Worm (Caenorhabditis elegans) whole organism, late embryonic: ENCODE results near the gene ZK813.5.

Experiments used
- C08G9.2 ChIP-seq: sonication (generic microtip); optimal IDR thresholded peaks from 2 replicates; lab custom pipeline; 2016; ENCODE audit warnings: mild to moderate bottlenecking, missing genetic modification characterization, moderate library complexity, missing compliant biosample characterization
- C38D4.7 ChIP-seq: fragments of 200-800 bp; sonication (Bioruptor generic); optimal IDR thresholded peaks from 2 replicates; lab custom pipeline; 2018; ENCODE audit warnings: mild to moderate bottlenecking, missing genetic modification characterization, moderate library complexity, missing compliant biosample characterization
- F13H6.1 ChIP-seq: sonication (generic microtip); optimal IDR thresholded peaks from 2 replicates; lab custom pipeline; 2016; ENCODE audit warnings: missing genetic modification characterization, missing compliant biosample characterization
- T23F11.4 ChIP-seq: fragments of 200-800 bp; sonication (Bioruptor generic); optimal IDR thresholded peaks from 2 replicates; lab custom pipeline; 2018; ENCODE audit warnings: mild to moderate bottlenecking, missing genetic modification characterization, missing compliant biosample characterization
- Y22D7AL.16 ChIP-seq: sonication (generic microtip); optimal IDR thresholded peaks from 2 replicates; lab custom pipeline; 2016; ENCODE audit warnings: missing genetic modification characterization, missing compliant biosample characterization
- ahr-1 ChIP-seq: sonication (generic microtip); optimal IDR thresholded peaks from 2 replicates; lab custom pipeline; 2016; ENCODE audit warnings: missing genetic modification characterization, missing compliant biosample characterization
- ama-1 ChIP-seq: fragments of 150-350 bp; optimal IDR thresholded peaks from 2 replicates; lab custom pipeline; 2014
- ceh-18 ChIP-seq: sonication (generic microtip); optimal IDR thresholded peaks from 2 replicates; lab custom pipeline; 2016; ENCODE audit warnings: missing genetic modification characterization, missing compliant biosample characterization
- ceh-19 ChIP-seq: fragments of 200-800 bp; sonication (Bioruptor generic); optimal IDR thresholded peaks from 2 replicates; lab custom pipeline; 2018; ENCODE audit warnings: mild to moderate bottlenecking, missing genetic modification characterization, missing compliant biosample characterization
- ceh-24 ChIP-seq: sonication (generic microtip); optimal IDR thresholded peaks from 2 replicates; lab custom pipeline; 2016; ENCODE audit warnings: mild to moderate bottlenecking, missing genetic modification characterization, missing compliant biosample characterization
- ceh-34 ChIP-seq: sonication (generic microtip); optimal IDR thresholded peaks from 2 replicates; lab custom pipeline; 2016; ENCODE audit warnings: mild to moderate bottlenecking, missing genetic modification characterization, missing compliant biosample characterization
- ceh-45 ChIP-seq: fragments of 200-800 bp; sonication (Bioruptor generic); IDR thresholded peaks from 2 replicates; pipeline ENCODE4 v1.3.6; 2022; ENCODE audit warnings: missing genetic modification reagents, missing genetic modification characterization, missing compliant biosample characterization
- ceh-6 ChIP-seq: fragments of 200-800 bp; sonication (Bioruptor generic); optimal IDR thresholded peaks from 2 replicates; lab custom pipeline; 2018; ENCODE audit warnings: mild to moderate bottlenecking, missing genetic modification characterization, missing compliant biosample characterization
- dmd-4 ChIP-seq: sonication (generic microtip); optimal IDR thresholded peaks from 2 replicates; lab custom pipeline; 2016; ENCODE audit warnings: borderline replicate concordance, missing genetic modification characterization, missing compliant biosample characterization
- dve-1 ChIP-seq: sonication (generic microtip); optimal IDR thresholded peaks from 2 replicates; lab custom pipeline; 2017; ENCODE audit warnings: antibody characterized with exemption, mild to moderate bottlenecking, missing genetic modification characterization, missing compliant biosample characterization
- elt-2 ChIP-seq: sonication (generic microtip); optimal IDR thresholded peaks from 2 replicates; lab custom pipeline; 2016; ENCODE audit warnings: missing genetic modification reagents, missing genetic modification characterization, missing compliant biosample characterization
- elt-4 ChIP-seq: sonication (generic microtip); optimal IDR thresholded peaks from 2 replicates; lab custom pipeline; 2016; ENCODE audit warnings: missing genetic modification characterization, missing compliant biosample characterization
- ets-4 ChIP-seq: sonication (generic microtip); optimal IDR thresholded peaks from 2 replicates; lab custom pipeline; 2016; ENCODE audit warnings: missing genetic modification characterization, missing compliant biosample characterization
- eyg-1 ChIP-seq: sonication (generic microtip); optimal IDR thresholded peaks from 2 replicates; lab custom pipeline; 2016; ENCODE audit warnings: missing genotype, missing genetic modification characterization, missing compliant biosample characterization
- fax-1 ChIP-seq: sonication (generic microtip); optimal IDR thresholded peaks from 2 replicates; lab custom pipeline; 2016; ENCODE audit warnings: missing genotype, missing genetic modification characterization, missing compliant biosample characterization
- fkh-10 ChIP-seq: fragments of 150-350 bp; optimal IDR thresholded peaks from 2 replicates; lab custom pipeline; 2014; ENCODE audit warnings: missing biosample characterization, missing genetic modification reagents, missing genetic modification characterization
- fkh-6 ChIP-seq: sonication (generic microtip); optimal IDR thresholded peaks from 2 replicates; lab custom pipeline; 2016; ENCODE audit warnings: missing genetic modification characterization, missing compliant biosample characterization
- hlh-15 ChIP-seq: sonication (generic microtip); optimal IDR thresholded peaks from 2 replicates; lab custom pipeline; 2016; ENCODE audit warnings: missing genetic modification characterization, missing compliant biosample characterization
- hlh-8 ChIP-seq: sonication (generic microtip); optimal IDR thresholded peaks from 2 replicates; lab custom pipeline; 2016; ENCODE audit warnings: missing genotype, missing genetic modification characterization, missing compliant biosample characterization
- lim-6 ChIP-seq: sonication (generic microtip); optimal IDR thresholded peaks from 2 replicates; lab custom pipeline; 2016; ENCODE audit warnings: missing genetic modification characterization, missing compliant biosample characterization
- lin-11 ChIP-seq: fragments of 200-800 bp; sonication (Bioruptor generic); optimal IDR thresholded peaks from 2 replicates; lab custom pipeline; 2018; ENCODE audit warnings: mild to moderate bottlenecking, missing genetic modification characterization, missing compliant biosample characterization
- nfya-1 ChIP-seq: sonication (generic microtip); optimal IDR thresholded peaks from 2 replicates; lab custom pipeline; 2017; ENCODE audit warnings: missing genetic modification characterization, mild to moderate bottlenecking, missing compliant biosample characterization, antibody characterized with exemption, moderate library complexity
- nhr-11 ChIP-seq: fragments of 150-350 bp; optimal IDR thresholded peaks from 2 replicates; lab custom pipeline; 2014; ENCODE audit warnings: missing biosample characterization, missing genetic modification characterization
- nhr-232 ChIP-seq: sonication (generic microtip); optimal IDR thresholded peaks from 2 replicates; lab custom pipeline; 2016; ENCODE audit warnings: missing genetic modification characterization, missing compliant biosample characterization
- npax-4 ChIP-seq: sonication (generic microtip); optimal IDR thresholded peaks from 2 replicates; lab custom pipeline; 2016; ENCODE audit warnings: missing genetic modification characterization, missing compliant biosample characterization
- pat-9 ChIP-seq: fragments of 200-800 bp; sonication (Bioruptor generic); optimal IDR thresholded peaks from 2 replicates; lab custom pipeline; 2018; ENCODE audit warnings: mild to moderate bottlenecking, missing genetic modification characterization, moderate library complexity, missing compliant biosample characterization
- pax-1 ChIP-seq: fragments of 150-350 bp; optimal IDR thresholded peaks from 2 replicates; lab custom pipeline; 2014; ENCODE audit warnings: missing biosample characterization, missing genetic modification characterization
- pqm-1 ChIP-seq: sonication (generic microtip); optimal IDR thresholded peaks from 2 replicates; lab custom pipeline; 2016; ENCODE audit warnings: missing genetic modification characterization, missing compliant biosample characterization
- rnt-1 ChIP-seq: sonication (generic microtip); optimal IDR thresholded peaks from 2 replicates; lab custom pipeline; 2016; ENCODE audit warnings: missing genetic modification characterization, missing compliant biosample characterization
- sdc-2 ChIP-seq: sonication (generic microtip); optimal IDR thresholded peaks from 2 replicates; lab custom pipeline; 2016; ENCODE audit warnings: missing genotype, missing genetic modification characterization, missing compliant biosample characterization
- sox-2 ChIP-seq: fragments of 200-800 bp; sonication (Bioruptor generic); IDR thresholded peaks from 2 replicates; pipeline ENCODE4 v1.3.6; 2022; ENCODE audit warnings: missing genetic modification reagents, missing genetic modification characterization, missing compliant biosample characterization
- tbx-2 ChIP-seq: sonication (generic microtip); optimal IDR thresholded peaks from 2 replicates; lab custom pipeline; 2016; ENCODE audit warnings: missing genetic modification characterization, missing compliant biosample characterization
- unc-55 ChIP-seq: sonication (generic microtip); optimal IDR thresholded peaks from 2 replicates; lab custom pipeline; 2017; ENCODE audit warnings: missing biosample characterization, missing genetic modification reagents, missing genetic modification characterization
- zip-5 ChIP-seq: sonication (generic microtip); optimal IDR thresholded peaks from 2 replicates; lab custom pipeline; 2016; ENCODE audit warnings: missing genetic modification characterization, missing compliant biosample characterization
- ztf-16 ChIP-seq: sonication (generic microtip); optimal IDR thresholded peaks from 2 replicates; lab custom pipeline; 2017; ENCODE audit warnings: missing genetic modification characterization, missing compliant biosample characterization

Gene ZK813.5

DNA sequence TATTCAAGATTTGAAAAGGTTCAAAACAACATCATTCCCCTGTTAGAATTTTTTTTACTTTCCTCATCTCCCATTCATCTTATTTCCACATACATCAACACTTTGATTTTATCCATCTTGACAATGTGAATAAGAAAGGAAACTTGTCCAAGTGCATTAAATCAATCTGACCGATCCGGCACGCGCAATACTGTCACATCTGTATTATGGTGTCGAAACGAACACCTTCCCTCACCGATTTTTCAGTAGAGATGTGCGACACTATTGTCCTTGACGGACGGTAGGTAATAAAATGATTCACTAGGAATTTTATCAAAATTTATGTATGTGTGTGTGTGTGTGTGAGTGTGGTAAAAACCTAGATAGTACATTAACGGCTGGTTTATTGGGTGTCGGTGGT, 12.9 kb upstream of the ZK813.5 start:
- TF ChIP-seq ets-4 = no peak

DNA sequence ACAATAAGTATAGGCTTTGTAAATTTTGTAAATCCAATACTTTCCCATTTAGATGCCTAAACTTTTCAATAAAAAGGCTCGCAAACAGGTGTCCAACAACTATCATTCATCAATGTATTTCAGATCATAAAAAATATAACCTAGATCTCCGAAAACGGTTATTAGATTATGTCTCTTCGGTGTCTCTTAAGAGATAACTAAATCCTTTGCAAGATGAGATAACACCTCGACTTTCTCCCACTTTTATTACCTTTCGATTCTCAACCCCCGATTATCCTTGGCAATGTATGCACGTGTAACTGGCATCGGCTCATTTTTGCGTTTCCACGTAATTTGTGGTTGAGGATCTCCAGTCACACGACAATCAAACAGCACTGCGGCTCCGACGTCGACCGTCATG, 11.1 kb upstream of the ZK813.5 start:
- no peak for TF ChIP-seq lin-11 (tag; lab: Kevin White, UChicago)
- no peak for TF ChIP-seq ceh-6 (GFP tag; lab: Kevin White, UChicago)
- TF ChIP-seq elt-2 = no peak
- no peak for TF ChIP-seq fkh-10 (GFP tag; lab: Kevin White, UChicago)
- no peak for TF ChIP-seq elt-4 (tag; lab: Kevin White, UChicago)
- no peak for TF ChIP-seq lim-6 (tag; lab: Kevin White, UChicago)
- no peak for TF ChIP-seq npax-4 (tag; lab: Kevin White, UChicago)

DNA sequence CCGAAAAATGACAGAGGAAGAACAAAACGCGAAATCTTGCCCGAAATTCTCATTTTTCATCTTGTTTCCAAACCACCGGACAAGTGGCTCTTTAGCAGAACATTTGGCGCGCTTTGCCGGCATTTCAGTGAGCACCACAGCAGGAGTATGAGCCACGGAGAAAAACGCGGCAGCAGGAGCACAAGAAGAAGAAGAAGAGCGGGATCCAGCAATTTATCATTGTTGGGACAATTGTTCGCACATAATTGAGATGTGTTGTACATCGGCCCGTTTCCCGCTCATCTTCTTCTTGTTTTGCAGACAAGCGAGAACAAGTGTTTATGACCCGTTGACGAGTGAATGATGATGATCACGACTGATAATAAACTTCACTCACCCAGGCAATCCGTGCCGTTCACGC, 4.5 kb upstream of the ZK813.5 start:
- TF ChIP-seq rnt-1 (tag; lab: Kevin White, UChicago) = peak; percentile 74
- TF ChIP-seq fax-1 (tag; lab: Kevin White, UChicago) = no peak
- no peak for TF ChIP-seq ceh-34
- TF ChIP-seq ceh-19 = no peak
- TF ChIP-seq F13H6.1 = no peak
- TF ChIP-seq tbx-2 (tag; lab: Kevin White, UChicago) = peak; percentile 27
- no peak for TF ChIP-seq pax-1 (tag; lab: Kevin White, UChicago)
- peak; percentile 40 for TF ChIP-seq ceh-18 (tag; lab: Kevin White, UChicago)
- TF ChIP-seq pqm-1 (tag; lab: Kevin White, UChicago) = no peak
- no peak for TF ChIP-seq lim-6 (tag; lab: Kevin White, UChicago)
- no peak for TF ChIP-seq nfya-1
- TF ChIP-seq hlh-8 = no peak
- no peak for TF ChIP-seq C38D4.7 (GFP tag; lab: Kevin White, UChicago)
- TF ChIP-seq unc-55 = peak; percentile 88
- no peak for TF ChIP-seq sox-2 (GFP tag; lab: Robert Waterston, UW)
- no peak for TF ChIP-seq Y22D7AL.16 (tag; lab: Kevin White, UChicago)

DNA sequence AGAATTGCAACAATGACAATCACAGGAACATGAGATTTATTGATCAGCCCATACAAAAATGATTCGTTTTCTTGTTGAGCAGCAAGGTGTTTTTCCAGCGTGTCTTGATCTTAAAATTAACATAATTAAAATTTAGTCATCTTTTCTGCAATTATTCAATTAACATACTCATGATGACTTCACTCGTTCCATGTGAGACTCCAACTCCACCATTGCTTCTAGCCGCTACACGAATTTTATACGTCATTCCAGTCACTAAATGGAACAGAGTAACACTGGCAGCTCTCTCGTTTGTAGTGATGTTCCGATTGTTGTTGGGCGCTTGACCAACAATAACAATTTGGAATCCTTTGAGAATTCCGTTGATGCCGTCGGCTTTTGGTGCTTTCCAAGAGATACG, 2.8 kb upstream of the ZK813.5 start:
- TF ChIP-seq hlh-8 = no peak
- TF ChIP-seq pqm-1 (tag; lab: Kevin White, UChicago) = no peak
- TF ChIP-seq eyg-1 (tag; lab: Kevin White, UChicago) = no peak
- TF ChIP-seq dmd-4 (tag; lab: Kevin White, UChicago) = no peak
- no peak for TF ChIP-seq F13H6.1
- no peak for TF ChIP-seq dve-1 (tag; lab: Kevin White, UChicago)
- no peak for TF ChIP-seq lin-11 (tag; lab: Kevin White, UChicago)
- TF ChIP-seq zip-5 = no peak
- TF ChIP-seq C08G9.2 (tag; lab: Kevin White, UChicago) = no peak
- TF ChIP-seq sdc-2 = no peak
- no peak for TF ChIP-seq ceh-19
- TF ChIP-seq ama-1 (lab: Kevin White, UChicago) = no peak
- TF ChIP-seq pat-9 (tag; lab: Kevin White, UChicago) = no peak
- no peak for TF ChIP-seq nhr-232 (tag; lab: Kevin White, UChicago)
- TF ChIP-seq elt-2 = no peak
- TF ChIP-seq ztf-16 (tag; lab: Kevin White, UChicago) = no peak

DNA sequence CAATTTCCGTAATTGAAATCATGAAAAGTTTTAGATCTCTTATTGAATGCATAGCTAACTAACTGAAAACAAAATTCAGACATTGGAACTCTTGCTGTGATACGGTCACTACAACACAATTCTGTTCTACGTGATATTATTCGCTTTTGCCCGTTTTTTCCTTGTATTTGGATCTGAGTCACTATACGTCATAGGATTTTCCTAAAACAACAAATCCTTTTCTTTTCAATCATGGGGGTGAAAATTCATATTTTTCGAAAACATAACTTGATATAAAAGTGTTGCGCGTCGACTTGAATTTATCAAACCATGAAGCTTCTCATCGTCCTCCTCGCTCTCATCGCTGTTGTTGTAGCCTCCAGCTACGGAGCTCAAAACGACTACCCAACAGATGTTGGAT, 5.0 kb downstream of the ZK813.5 start, which contains the start of gene ZK813.1:
ZK813.1 (plus strand) TSS at position 301 of the 400 bp plus-strand sequence.
- TF ChIP-seq lin-11 (tag; lab: Kevin White, UChicago) = no peak
- TF ChIP-seq lim-6 (tag; lab: Kevin White, UChicago) = no peak
- no peak for TF ChIP-seq fkh-10 (GFP tag; lab: Kevin White, UChicago)

DNA sequence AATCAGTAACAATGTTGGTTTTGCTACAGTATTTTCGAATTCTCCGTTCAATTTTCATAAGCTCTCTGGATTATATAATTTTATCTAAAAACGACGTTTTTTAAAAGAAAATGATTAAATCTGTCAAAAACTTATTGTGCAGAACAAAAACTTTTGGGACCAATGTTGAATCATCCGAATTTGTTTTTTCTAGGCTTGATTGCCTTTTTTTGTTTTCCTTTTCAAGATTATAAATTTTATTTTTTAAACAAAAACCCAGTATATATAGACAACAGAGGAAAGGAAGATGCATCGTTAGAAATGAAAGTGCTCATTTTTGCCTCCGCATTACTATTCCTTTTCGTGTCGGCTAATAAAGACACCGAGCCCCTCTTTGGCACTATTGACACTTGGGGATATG, 6.5 kb downstream of the ZK813.5 start, which contains the start of gene ZK813.7:
ZK813.7 (plus strand) TSS at position 301 of the 400 bp plus-strand sequence.
- TF ChIP-seq ahr-1 (tag; lab: Kevin White, UChicago) (no peak), eyg-1 (tag; lab: Kevin White, UChicago) (no peak), T23F11.4 (GFP tag; lab: Kevin White, UChicago) (no peak), ceh-24 (tag; lab: Kevin White, UChicago) (no peak), ceh-45 (GFP tag; lab: Robert Waterston, UW) (no peak), lim-6 (tag; lab: Kevin White, UChicago) (no peak), hlh-15 (tag; lab: Kevin White, UChicago) (no peak), ztf-16 (tag; lab: Kevin White, UChicago) (no peak), fkh-6 (tag; lab: Kevin White, UChicago) (no peak), nhr-11 (tag; lab: Kevin White, UChicago) (no peak)
- TF ChIP-seq, all 69 proteins: peak for 0
